Fruit fly (Drosophila melanogaster): ENCODE measurements around the gene CG5188.

dm6 chr2L:10468978-10469377 is 40.3 kb downstream of the CG5188 start:
- TF ChIP-seq CG8478 (optimal IDR thresholded peaks at IDR 0.05) (no peak), usp (GFP tag; optimal IDR thresholded peaks at IDR 0.05) (no peak), psq (optimal IDR thresholded peaks at IDR 0.05) (no peak), Dll (optimal IDR thresholded peaks at IDR 0.05) (no peak), pan (optimal IDR thresholded peaks at IDR 0.05) (no peak)
